Worm (Caenorhabditis elegans) whole organism, midembryonic: ENCODE data around the gene F35E8.10.

ENCODE experiments used
- T22C8.4 ChIP-seq: fragments of 200-800 bp; sonication (Bioruptor generic); IDR thresholded peaks from 2 replicates; pipeline ENCODE4 v1.3.6; 2022; ENCODE audit warnings: missing genetic modification characterization, missing compliant biosample characterization
- cog-1 ChIP-seq: sonication (generic microtip); optimal IDR thresholded peaks from 2 replicates; lab custom pipeline; 2016; ENCODE audit warnings: missing genetic modification characterization, missing compliant biosample characterization
- flt-1 ChIP-seq: fragments of 200-800 bp; sonication (Bioruptor generic); IDR thresholded peaks from 2 replicates; pipeline ENCODE4 v1.3.6; 2022; ENCODE audit warnings: missing genetic modification characterization, missing compliant biosample characterization
- klf-2 ChIP-seq: fragments of 200-800 bp; sonication (Bioruptor generic); conservative IDR thresholded peaks from 2 replicates; pipeline ENCODE4 v1.3.6; 2022; ENCODE audit warnings: missing genetic modification reagents, missing genetic modification characterization, missing compliant biosample characterization
- med-1 ChIP-seq: sonication (generic microtip); optimal IDR thresholded peaks from 2 replicates; lab custom pipeline; 2017; ENCODE audit warnings: missing genetic modification characterization, mild to moderate bottlenecking, missing compliant biosample characterization, antibody characterized with exemption, missing genetic modification reagents; ENCODE audit not compliant: insufficient read depth
- ref-1 ChIP-seq: fragments of 200-800 bp; sonication (Bioruptor generic); conservative IDR thresholded peaks from 2 replicates; pipeline ENCODE4 v1.3.6; 2022; ENCODE audit warnings: missing genetic modification reagents, missing genetic modification characterization, missing compliant biosample characterization
- tab-1 ChIP-seq: fragments of 200-800 bp; sonication (Bioruptor generic); IDR thresholded peaks from 2 replicates; pipeline ENCODE4 v1.3.6; 2022; ENCODE audit warnings: missing genetic modification characterization, missing compliant biosample characterization
- ztf-23 ChIP-seq: fragments of 200-800 bp; sonication (Bioruptor generic); IDR thresholded peaks from 2 replicates; pipeline ENCODE4 v1.3.6; 2022; ENCODE audit warnings: missing genetic modification reagents, missing genetic modification characterization, missing compliant biosample characterization
- ztf-29 ChIP-seq: fragments of 200-800 bp; sonication (Bioruptor generic); IDR thresholded peaks from 2 replicates; pipeline ENCODE4 v1.3.6; 2022; ENCODE audit warnings: missing genetic modification reagents, missing genetic modification characterization, missing compliant biosample characterization

DNA sequence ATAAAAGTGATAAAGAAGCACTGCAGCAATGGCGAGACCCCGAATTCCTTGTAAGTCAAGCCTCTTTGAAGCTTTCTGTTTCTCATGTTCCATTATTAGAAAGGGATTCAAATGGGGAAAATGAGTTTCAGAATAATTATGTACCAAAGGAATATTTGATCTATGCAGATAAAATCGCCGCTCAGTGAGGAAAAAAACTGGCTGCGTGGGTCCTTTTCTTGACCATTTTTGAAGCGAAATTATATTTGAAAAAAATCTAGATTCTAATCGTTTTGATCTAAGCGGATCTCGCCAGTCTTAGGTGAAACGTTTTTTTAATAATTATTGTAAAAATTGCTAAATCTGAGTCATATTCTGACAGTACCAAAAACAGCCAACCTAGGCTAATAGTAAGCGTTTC is 35.5 kb downstream of the F35E8.10 start, which contains the start of gene oac-42:
- TF ChIP-seq klf-2 (no peak), ref-1 (no peak), ztf-23 (GFP tag; lab: Robert Waterston, UW) (no peak), flt-1 (GFP tag; lab: Robert Waterston, UW) (no peak), cog-1 (tag; lab: Kevin White, UChicago) (no peak), T22C8.4 (GFP tag; lab: Robert Waterston, UW) (no peak), ztf-29 (GFP tag; lab: Robert Waterston, UW) (no peak), med-1 (GFP tag; lab: Kevin White, UChicago) (no peak), tab-1 (GFP tag; lab: Robert Waterston, UW) (no peak)
